Worm (Caenorhabditis elegans): ENCODE results near the gene F47B10.4.
A peak's percentile ranks its signal among the peaks of the same experiment; 100 is the strongest.

Gene F47B10.4

DNA sequence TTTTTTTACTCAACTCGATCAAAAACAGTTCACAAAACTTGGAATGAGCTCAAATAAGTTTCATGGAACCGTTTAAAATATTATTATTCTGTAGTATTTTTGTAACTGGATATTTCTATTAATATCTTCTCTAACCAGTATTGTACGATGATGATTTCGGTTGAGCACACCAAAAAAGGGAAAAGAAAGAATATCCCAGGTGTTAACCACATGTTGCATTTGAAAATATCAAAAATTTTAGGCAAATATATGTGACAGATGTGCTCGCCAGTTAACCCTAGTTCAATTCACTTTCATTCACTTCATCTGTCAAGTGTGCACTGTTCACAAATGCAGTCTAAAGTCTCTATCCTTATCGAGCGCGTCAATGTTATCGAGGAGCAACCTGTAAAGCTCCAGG is at the start of gene F47B10.4:
F47B10.4 (plus strand) TSS at position 301 of the 400 bp plus-strand sequence.
- TF ChIP-seq ama-1 (optimal IDR thresholded peaks at IDR 0.05), result no peak
- TF ChIP-seq unc-55 (GFP tag; optimal IDR thresholded peaks at IDR 0.05), result no peak
- TF ChIP-seq odd-2 (tag; optimal IDR thresholded peaks at IDR 0.05), result no peak
- no peak for TF ChIP-seq nhr-11 (tag; optimal IDR thresholded peaks at IDR 0.05)
- no peak for TF ChIP-seq unc-3 (GFP tag; conservative IDR thresholded peaks at IDR 0.05)
- TF ChIP-seq unc-3 (tag; optimal IDR thresholded peaks at IDR 0.05), result no peak
- no peak for TF ChIP-seq pha-4 (tag; optimal IDR thresholded peaks at IDR 0.05)
- no peak for TF ChIP-seq hlh-13 (GFP tag; optimal IDR thresholded peaks at IDR 0.05)
- no peak for TF ChIP-seq madf-2 (tag; optimal IDR thresholded peaks at IDR 0.05)
- TF ChIP-seq zip-5 (tag; optimal IDR thresholded peaks at IDR 0.05), result no peak
- TF ChIP-seq ceh-2 (tag; optimal IDR thresholded peaks at IDR 0.05), result no peak
- no peak for TF ChIP-seq sox-4 (tag; optimal IDR thresholded peaks at IDR 0.05)
- TF ChIP-seq ceh-9 (tag; optimal IDR thresholded peaks at IDR 0.05), result no peak

DNA sequence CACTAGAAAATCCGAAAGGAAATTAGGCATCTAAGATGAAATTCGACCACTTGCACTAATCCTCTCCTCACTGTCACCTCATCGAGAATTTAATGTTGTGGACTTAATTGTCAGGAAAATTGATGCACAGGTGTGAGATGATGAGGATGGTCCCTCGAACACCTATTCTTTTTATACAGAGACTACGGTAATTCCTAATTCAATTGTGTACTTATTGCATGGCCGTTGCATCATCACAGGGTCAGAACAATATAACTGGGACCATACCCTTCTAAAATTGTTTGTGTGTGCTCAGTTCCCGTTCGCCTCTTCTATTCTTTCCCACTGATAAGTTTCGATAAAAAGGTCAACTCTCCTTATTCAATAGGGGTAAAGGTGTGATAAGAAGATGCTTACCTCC is 46.9 kb upstream of the F47B10.4 start:
- TF ChIP-seq dve-1 (tag; optimal IDR thresholded peaks at IDR 0.05) (no peak), elt-2 (tag; optimal IDR thresholded peaks at IDR 0.05) (peak; percentile 87)

DNA sequence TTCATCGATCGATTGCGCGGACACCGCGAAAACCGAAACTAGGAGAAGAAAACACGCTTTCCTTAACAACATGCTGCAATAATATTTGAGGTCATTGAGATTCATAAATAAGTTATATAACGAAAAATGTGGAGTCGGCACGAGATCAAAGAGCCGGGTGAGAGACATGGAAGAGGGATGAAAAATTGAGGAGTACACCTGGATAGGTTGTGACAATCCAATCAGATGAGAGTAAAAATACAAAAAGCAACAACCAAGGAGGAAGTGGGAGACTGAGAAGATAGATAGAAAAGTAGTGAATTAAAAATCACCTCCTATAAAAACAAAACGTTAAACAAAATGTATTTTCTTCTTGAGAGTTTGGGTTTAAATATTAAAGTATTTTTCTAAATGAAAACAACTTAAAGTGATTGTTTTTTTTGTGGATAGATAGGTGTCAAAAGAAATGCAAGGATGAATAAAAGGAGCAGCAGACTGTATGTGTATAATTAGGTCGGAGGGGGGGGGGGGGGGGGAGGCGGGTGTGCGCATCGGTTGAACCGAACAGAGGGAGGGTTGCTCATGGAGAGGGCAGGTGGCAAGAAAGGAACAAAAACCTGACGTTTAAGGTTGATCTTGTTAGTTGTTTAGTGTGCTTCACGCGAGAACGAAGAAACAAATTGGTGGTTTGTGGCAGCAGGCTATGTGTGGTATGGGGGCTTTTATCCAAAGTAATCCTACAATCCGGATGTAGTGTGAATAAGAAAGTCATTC is 46.3 kb upstream of the F47B10.4 start, which contains the start of gene C05A9.2:
C05A9.2 (minus strand) TSS at position 73 of the 753 bp plus-strand sequence.
- TF ChIP-seq sox-2 (GFP tag; IDR thresholded peaks at IDR 0.05) (no peak), hlh-6 (tag; optimal IDR thresholded peaks at IDR 0.05) (no peak), elt-4 (tag; optimal IDR thresholded peaks at IDR 0.05) (no peak), mec-3 (tag; optimal IDR thresholded peaks at IDR 0.05; ENCODE audit: borderline replicate concordance) (no peak), elt-2 (tag; optimal IDR thresholded peaks at IDR 0.05) (peak; percentile 37), unc-42 (tag; optimal IDR thresholded peaks at IDR 0.05) (no peak), lim-6 (tag; optimal IDR thresholded peaks at IDR 0.05) (no peak), hlh-30 (tag; optimal IDR thresholded peaks at IDR 0.05; ENCODE audit: insufficient read depth) (no peak)

DNA sequence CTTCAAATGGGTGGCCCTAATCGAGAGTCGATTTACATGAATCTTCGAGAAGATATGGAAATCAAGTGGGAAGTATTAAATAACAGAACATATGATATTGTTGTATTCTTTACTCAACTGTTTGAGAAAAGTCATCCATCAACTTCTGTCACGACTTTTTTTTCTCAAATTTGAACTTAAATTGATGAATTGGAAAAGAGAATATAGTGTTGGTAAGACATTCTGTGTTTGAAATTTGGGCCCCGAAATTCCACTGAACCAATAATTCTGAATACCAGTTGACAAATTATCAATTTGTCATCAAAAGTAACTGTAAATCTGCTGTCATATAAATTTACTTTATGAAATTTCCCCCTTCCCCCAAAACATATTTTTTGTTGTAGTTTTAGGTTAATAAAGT is 44.2 kb upstream of the F47B10.4 start:
- TF ChIP-seq ceh-24 (tag; optimal IDR thresholded peaks at IDR 0.05), result no peak
- no peak for TF ChIP-seq pha-2 (tag; optimal IDR thresholded peaks at IDR 0.05)
- TF ChIP-seq lin-11 (tag; optimal IDR thresholded peaks at IDR 0.05), result no peak
- no peak for TF ChIP-seq ceh-34 (tag; optimal IDR thresholded peaks at IDR 0.05)
- no peak for TF ChIP-seq ceh-22 (tag; optimal IDR thresholded peaks at IDR 0.05)
- TF ChIP-seq ahr-1 (tag; optimal IDR thresholded peaks at IDR 0.05), result no peak
- no peak for TF ChIP-seq hlh-15 (tag; optimal IDR thresholded peaks at IDR 0.05)

DNA sequence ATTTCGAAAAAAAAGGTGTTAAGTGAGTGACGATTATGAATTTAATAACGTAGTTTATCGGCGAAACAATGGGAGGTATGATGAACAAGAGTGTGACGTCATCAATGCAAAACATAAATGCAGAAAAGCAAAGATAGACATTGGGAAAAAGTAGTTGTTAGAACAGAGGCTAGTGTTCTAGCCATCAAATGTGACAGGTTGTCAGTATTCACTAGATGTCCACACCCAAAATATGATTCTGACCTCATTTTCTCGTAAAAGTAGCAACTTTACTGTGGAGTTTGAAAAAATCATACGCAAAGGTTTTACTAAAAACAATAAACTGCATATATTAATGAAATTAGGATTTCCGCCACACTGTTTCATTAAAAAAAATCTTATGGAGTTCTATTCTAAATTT is 39.9 kb upstream of the F47B10.4 start:
- TF ChIP-seq tbx-7 (tag; optimal IDR thresholded peaks at IDR 0.05) (no peak), pqm-1 (tag; optimal IDR thresholded peaks at IDR 0.05) (no peak), dve-1 (tag; optimal IDR thresholded peaks at IDR 0.05) (no peak), sox-2 (GFP tag; IDR thresholded peaks at IDR 0.05) (no peak), lim-6 (tag; optimal IDR thresholded peaks at IDR 0.05) (no peak), hlh-13 (GFP tag; optimal IDR thresholded peaks at IDR 0.05) (no peak), unc-55 (GFP tag; optimal IDR thresholded peaks at IDR 0.05) (peak; percentile 58)

DNA sequence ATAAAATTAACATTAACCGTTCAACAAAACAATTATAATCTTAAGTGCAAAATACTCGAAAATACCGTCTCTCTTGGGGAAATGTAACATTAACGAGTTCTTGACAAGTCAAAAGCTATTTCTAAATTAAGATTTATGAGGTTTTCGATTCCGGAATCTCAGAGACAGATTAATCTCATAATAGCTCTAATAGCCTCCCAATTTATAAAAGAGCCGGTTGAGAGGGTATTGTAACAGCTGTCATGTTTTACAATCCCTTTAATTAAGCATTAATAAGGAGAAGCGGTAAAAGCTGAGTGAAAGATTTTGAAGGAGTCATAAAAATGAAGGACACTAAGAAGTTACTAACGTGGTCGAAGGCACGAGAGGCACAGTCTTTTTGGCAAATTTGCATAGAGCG is 39.3 kb upstream of the F47B10.4 start:
- TF ChIP-seq che-1 (tag; optimal IDR thresholded peaks at IDR 0.05) (no peak), gmeb-2 (tag; optimal IDR thresholded peaks at IDR 0.05) (no peak), T23F11.4 (GFP tag; optimal IDR thresholded peaks at IDR 0.05) (no peak), pax-1 (tag; optimal IDR thresholded peaks at IDR 0.05) (peak; percentile 24), C08G9.2 (tag; optimal IDR thresholded peaks at IDR 0.05) (no peak), unc-42 (tag; optimal IDR thresholded peaks at IDR 0.05) (peak; percentile 51), odd-2 (tag; optimal IDR thresholded peaks at IDR 0.05) (no peak)

Measured in whole organism, late embryonic.